Fruit fly (Drosophila melanogaster) whole organism, embryonic: Measurements from ENCODE around the gene CG3448.

ENCODE experiments used
- ATbp ChIP-seq: fragments of 200-800 bp; sonication (Bioruptor generic); optimal IDR thresholded peaks from 2 replicates; lab custom pipeline; 2017; ENCODE audit warnings: missing biosample characterization, mild to moderate bottlenecking, missing genetic modification characterization, missing genetic modification reagents
- Blimp-1 ChIP-seq: fragments of 200-800 bp; sonication (Bioruptor generic); optimal IDR thresholded peaks from 3 replicates; lab custom pipeline; 2018; ENCODE audit warnings: missing biosample characterization, missing genetic modification characterization, mild to moderate bottlenecking, moderate library complexity, missing genetic modification reagents
- BtbVII ChIP-seq: fragments of 200-800 bp; sonication (Bioruptor generic); optimal IDR thresholded peaks from 3 replicates; lab custom pipeline; 2017; ENCODE audit warnings: missing biosample characterization, mild to moderate bottlenecking, missing genetic modification characterization
- CG10462 ChIP-seq: fragments of 200-800 bp; sonication (Bioruptor generic); optimal IDR thresholded peaks from 2 replicates; lab custom pipeline; 2016; ENCODE audit warnings: missing biosample characterization, missing genetic modification characterization
- CG11723 ChIP-seq: fragments of 200-800 bp; sonication (Bioruptor generic); optimal IDR thresholded peaks from 2 replicates; lab custom pipeline; 2017; ENCODE audit warnings: missing biosample characterization, mild to moderate bottlenecking, missing genetic modification characterization
- CG12155 ChIP-seq: fragments of 200-800 bp; sonication (Bioruptor generic); optimal IDR thresholded peaks from 3 replicates; lab custom pipeline; 2016; ENCODE audit warnings: missing biosample characterization, missing genetic modification characterization
- CG12219 ChIP-seq: fragments of 200-800 bp; sonication (Bioruptor generic); optimal IDR thresholded peaks from 3 replicates; lab custom pipeline; 2018; ENCODE audit warnings: missing biosample characterization, mild to moderate bottlenecking, missing genetic modification characterization
- CG13296 ChIP-seq: fragments of 200-800 bp; sonication (Bioruptor generic); optimal IDR thresholded peaks from 3 replicates; lab custom pipeline; 2018; ENCODE audit warnings: missing biosample characterization, mild to moderate bottlenecking, missing genetic modification characterization
- CG15011 ChIP-seq: fragments of 200-800 bp; sonication (Bioruptor generic); optimal IDR thresholded peaks from 3 replicates; lab custom pipeline; 2018; ENCODE audit warnings: missing biosample characterization, mild to moderate bottlenecking, missing genetic modification characterization
- CG17829 ChIP-seq: fragments of 200-800 bp; optimal IDR thresholded peaks from 2 replicates; lab custom pipeline; 2019; ENCODE audit warnings: missing biosample characterization, mild to moderate bottlenecking, missing genetic modification characterization, moderate library complexity
- CG18262 ChIP-seq: fragments of 200-800 bp; optimal IDR thresholded peaks from 3 replicates; lab custom pipeline; 2019; ENCODE audit warnings: missing biosample characterization, mild to moderate bottlenecking, missing genetic modification characterization, moderate library complexity
- CG2116 ChIP-seq: fragments of 200-800 bp; sonication (Bioruptor generic); optimal IDR thresholded peaks from 3 replicates; lab custom pipeline; 2018; ENCODE audit warnings: missing biosample characterization, mild to moderate bottlenecking, missing genetic modification characterization
- CG30403 ChIP-seq: fragments of 200-800 bp; sonication (Bioruptor generic); optimal IDR thresholded peaks from 3 replicates; lab custom pipeline; 2016; ENCODE audit warnings: missing biosample characterization, missing genetic modification characterization
- CG31365 ChIP-seq: fragments of 200-800 bp; sonication (Bioruptor generic); optimal IDR thresholded peaks from 2 replicates; lab custom pipeline; 2018; ENCODE audit warnings: missing biosample characterization, mild to moderate bottlenecking, missing genetic modification characterization
- CG3163 ChIP-seq: fragments of 200-800 bp; sonication (Bioruptor generic); optimal IDR thresholded peaks from 3 replicates; lab custom pipeline; 2016; ENCODE audit warnings: missing biosample characterization, missing genetic modification characterization
- CG32772 ChIP-seq: fragments of 200-800 bp; sonication (Bioruptor generic); IDR thresholded peaks from 2 replicates; pipeline ENCODE4 v1.3.6; 2022; ENCODE audit warnings: missing biosample characterization, missing genetic modification characterization
- CG33213 ChIP-seq: fragments of 200-800 bp; sonication (Bioruptor generic); optimal IDR thresholded peaks from 3 replicates; lab custom pipeline; 2016; ENCODE audit warnings: missing biosample characterization, missing genetic modification characterization
- CG4424 ChIP-seq: fragments of 200-800 bp; sonication (Bioruptor generic); optimal IDR thresholded peaks from 3 replicates; lab custom pipeline; 2016; ENCODE audit warnings: missing biosample characterization, missing genetic modification characterization
- CTCF ChIP-seq: fragments of 200-800 bp; sonication (Bioruptor generic); optimal IDR thresholded peaks from 2 replicates; lab custom pipeline; 2017; ENCODE audit warnings: missing biosample characterization, mild to moderate bottlenecking, missing genetic modification characterization, moderate library complexity
- D19B ChIP-seq: fragments of 200-800 bp; sonication (Bioruptor generic); optimal IDR thresholded peaks from 2 replicates; lab custom pipeline; 2017; ENCODE audit warnings: missing biosample characterization, mild to moderate bottlenecking, missing genetic modification characterization
- Deaf1 ChIP-seq: fragments of 200-800 bp; optimal IDR thresholded peaks from 3 replicates; lab custom pipeline; 2019; ENCODE audit warnings: missing biosample characterization, mild to moderate bottlenecking, missing genetic modification characterization, moderate library complexity
- Dek ChIP-seq: fragments of 200-800 bp; sonication (Bioruptor generic); optimal IDR thresholded peaks from 3 replicates; lab custom pipeline; 2019; ENCODE audit warnings: missing biosample characterization, mild to moderate bottlenecking, missing genetic modification characterization, moderate library complexity
- Doc2 ChIP-seq: fragments of 200-800 bp; sonication (Bioruptor generic); IDR thresholded peaks from 2 replicates; pipeline ENCODE4 v1.3.6; 2022; ENCODE audit warnings: missing biosample characterization, missing genetic modification characterization
- Drgx ChIP-seq: fragments of 200-800 bp; sonication (Bioruptor generic); IDR thresholded peaks from 2 replicates; pipeline ENCODE4 v1.3.6; 2022; ENCODE audit warnings: missing biosample characterization, missing genetic modification characterization
- Ets97D ChIP-seq: fragments of 200-800 bp; sonication (Bioruptor generic); optimal IDR thresholded peaks from 3 replicates; lab custom pipeline; 2016; ENCODE audit warnings: missing biosample characterization, missing genetic modification characterization
- Jarid2 ChIP-seq: fragments of 200-800 bp; sonication (Bioruptor generic); optimal IDR thresholded peaks from 3 replicates; lab custom pipeline; 2017; ENCODE audit warnings: mild to moderate bottlenecking, missing biosample characterization, missing genetic modification reagents, missing genetic modification characterization
- MBD-R2 ChIP-seq: fragments of 200-800 bp; sonication (Bioruptor generic); IDR thresholded peaks from 2 replicates; pipeline ENCODE4 v1.3.6; 2022; ENCODE audit warnings: missing biosample characterization, missing genetic modification characterization
- Mad ChIP-seq: fragments of 200-800 bp; sonication (Bioruptor generic); optimal IDR thresholded peaks from 2 replicates; lab custom pipeline; 2016; ENCODE audit warnings: missing biosample characterization, missing genetic modification characterization
- Rfx ChIP-seq: fragments of 200-800 bp; sonication (Bioruptor generic); IDR thresholded peaks from 2 replicates; pipeline ENCODE4 v1.3.6; 2022; ENCODE audit warnings: missing biosample characterization, missing genetic modification characterization
- Sry-β ChIP-seq: fragments of 200-800 bp; sonication (Bioruptor generic); optimal IDR thresholded peaks from 2 replicates; lab custom pipeline; 2018; ENCODE audit warnings: missing biosample characterization, mild to moderate bottlenecking, missing genetic modification characterization, moderate library complexity
- YL-1 ChIP-seq: fragments of 200-800 bp; sonication (Bioruptor generic); optimal IDR thresholded peaks from 3 replicates; lab custom pipeline; 2017; ENCODE audit warnings: missing biosample characterization, mild to moderate bottlenecking, missing genetic modification characterization
- bbx ChIP-seq: fragments of 200-800 bp; sonication (Bioruptor generic); IDR thresholded peaks from 2 replicates; pipeline ENCODE4 v1.3.6; 2022; ENCODE audit warnings: missing biosample characterization, missing genetic modification characterization; ENCODE audit not compliant: partially characterized antibody
- bcd ChIP-seq: fragments of 200-800 bp; sonication (Bioruptor generic); optimal IDR thresholded peaks from 2 replicates; lab custom pipeline; 2017; ENCODE audit warnings: missing biosample characterization, mild to moderate bottlenecking, missing genetic modification characterization
- bowl ChIP-seq: fragments of 200-800 bp; sonication (Bioruptor generic); IDR thresholded peaks from 2 replicates; pipeline ENCODE4 v1.3.6; 2022; ENCODE audit warnings: missing biosample characterization, missing genetic modification characterization
- br ChIP-seq: fragments of >200 bp; optimal IDR thresholded peaks from 2 replicates; lab custom pipeline; 2017
- chn ChIP-seq: fragments of 200-800 bp; sonication (Bioruptor generic); optimal IDR thresholded peaks from 2 replicates; lab custom pipeline; 2016; ENCODE audit warnings: missing biosample characterization, missing genetic modification characterization
- crol ChIP-seq: fragments of 200-800 bp; sonication (Bioruptor generic); IDR thresholded peaks from 2 replicates; pipeline ENCODE4 v1.3.6; 2022; ENCODE audit warnings: missing biosample characterization, missing genetic modification characterization
- cwo ChIP-seq: fragments of 200-800 bp; sonication (Bioruptor generic); optimal IDR thresholded peaks from 3 replicates; lab custom pipeline; 2017; ENCODE audit warnings: missing biosample characterization, missing genetic modification characterization, mild to moderate bottlenecking, moderate library complexity, missing genetic modification reagents
- disco-r ChIP-seq: fragments of 200-800 bp; sonication (Bioruptor generic); optimal IDR thresholded peaks from 2 replicates; lab custom pipeline; 2016; ENCODE audit warnings: missing biosample characterization, missing genetic modification characterization
- dm ChIP-seq: fragments of 200-800 bp; sonication (Bioruptor generic); optimal IDR thresholded peaks from 3 replicates; lab custom pipeline; 2016; ENCODE audit warnings: missing biosample characterization, missing genetic modification characterization
- emc ChIP-seq: fragments of 200-800 bp; sonication (Bioruptor generic); optimal IDR thresholded peaks from 2 replicates; lab custom pipeline; 2016; ENCODE audit warnings: missing biosample characterization, missing genetic modification characterization
- ems ChIP-seq: fragments of 200-800 bp; sonication (Bioruptor generic); optimal IDR thresholded peaks from 3 replicates; lab custom pipeline; 2016; ENCODE audit warnings: missing biosample characterization, missing genetic modification characterization
- en ChIP-seq: fragments of 200-800 bp; sonication (Bioruptor generic); optimal IDR thresholded peaks from 2 replicates; lab custom pipeline; 2016; ENCODE audit warnings: missing biosample characterization, missing genetic modification characterization
- fd64A ChIP-seq: fragments of 200-800 bp; sonication (Bioruptor generic); optimal IDR thresholded peaks from 3 replicates; lab custom pipeline; 2018; ENCODE audit warnings: missing biosample characterization, mild to moderate bottlenecking, missing genetic modification characterization
- her ChIP-seq: fragments of 200-800 bp; sonication (Bioruptor generic); optimal IDR thresholded peaks from 2 replicates; lab custom pipeline; 2016; ENCODE audit warnings: missing biosample characterization, missing genetic modification characterization
- ind ChIP-seq: fragments of 200-800 bp; sonication (Bioruptor generic); optimal IDR thresholded peaks from 3 replicates; lab custom pipeline; 2016; ENCODE audit warnings: missing biosample characterization, missing genetic modification characterization
- lilli ChIP-seq: fragments of 200-800 bp; sonication (Bioruptor generic); optimal IDR thresholded peaks from 3 replicates; lab custom pipeline; 2016; ENCODE audit warnings: missing biosample characterization, missing genetic modification characterization
- lmd ChIP-seq: fragments of 200-800 bp; sonication (Bioruptor generic); IDR thresholded peaks from 2 replicates; pipeline ENCODE4 v1.3.6; 2022; ENCODE audit warnings: missing biosample characterization, missing genetic modification characterization
- nau ChIP-seq: fragments of 200-800 bp; sonication (Bioruptor generic); optimal IDR thresholded peaks from 3 replicates; lab custom pipeline; 2017; ENCODE audit warnings: missing biosample characterization, mild to moderate bottlenecking, missing genetic modification characterization, missing genetic modification reagents
- p53 ChIP-seq: fragments of 200-800 bp; sonication (Bioruptor generic); optimal IDR thresholded peaks from 2 replicates; lab custom pipeline; 2016; ENCODE audit warnings: missing biosample characterization, missing genetic modification characterization
- ttk ChIP-seq: fragments of 200-800 bp; sonication (Bioruptor generic); IDR thresholded peaks from 2 replicates; pipeline ENCODE4 v2.1.2; 2022; ENCODE audit warnings: missing biosample characterization, missing genetic modification characterization
- zen ChIP-seq: fragments of 200-800 bp; sonication (Bioruptor generic); optimal IDR thresholded peaks from 3 replicates; lab custom pipeline; 2018; ENCODE audit warnings: missing biosample characterization, mild to moderate bottlenecking, missing genetic modification characterization, moderate library complexity

CG3448 gene

dm6 chr3L:9457619-9458092 is 6.3 kb upstream of the CG3448 start, which contains the start of gene CG3437 (continued):
- peak; percentile 97 for TF ChIP-seq Blimp-1 (GFP tag; lab: Kevin White, UChicago)
- TF ChIP-seq Jarid2 (GFP tag; lab: Kevin White, UChicago): peak; percentile 99
- peak; percentile 99 for TF ChIP-seq CG13296 (GFP tag; lab: Kevin White, UChicago)
- TF ChIP-seq CG2116 (GFP tag; lab: Kevin White, UChicago): peak; percentile 90
- peak; percentile 96 for TF ChIP-seq CG18262
- peak; percentile 97 for TF ChIP-seq CG11723 (GFP tag; lab: Kevin White, UChicago)
- TF ChIP-seq br (lab: Kevin White, UChicago): no peak
- TF ChIP-seq bowl (GFP tag; lab: Robert Waterston, UW): peak; percentile 98
- peak; percentile 98 for TF ChIP-seq YL-1 (GFP tag; lab: Kevin White, UChicago)
- peak; percentile 97 for TF ChIP-seq disco-r
- TF ChIP-seq zen (tag; lab: Kevin White, UChicago): peak; percentile 99
- TF ChIP-seq MBD-R2 (GFP tag; lab: Robert Waterston, UW): peak; percentile 99
- peak; percentile 96 for TF ChIP-seq CG17829 (tag; lab: Kevin White, UChicago)
- TF ChIP-seq CTCF (GFP tag; lab: Kevin White, UChicago): peak; percentile 76
- TF ChIP-seq lilli (GFP tag; lab: Kevin White, UChicago): peak; percentile 99
- peak; percentile 98 for TF ChIP-seq BtbVII (GFP tag; lab: Kevin White, UChicago)
- peak; percentile 99 for TF ChIP-seq CG30403 (GFP tag; lab: Kevin White, UChicago)
- TF ChIP-seq crol (GFP tag; lab: Robert Waterston, UW): peak; percentile 85
- TF ChIP-seq CG32772: peak; percentile 100
- peak; percentile 98 for TF ChIP-seq fd64A (GFP tag; lab: Kevin White, UChicago)
- peak; percentile 94 for TF ChIP-seq Ets97D (GFP tag; lab: Kevin White, UChicago)
- peak; percentile 99 for TF ChIP-seq bcd (GFP tag; lab: Kevin White, UChicago)
- TF ChIP-seq nau: peak; percentile 98
- TF ChIP-seq Rfx: peak; percentile 100
- 0 out of 2 replicates have a peak, but pooled peaks have one; percentile 44 for TF ChIP-seq bbx (GFP tag; lab: Robert Waterston, UW)
- peak; percentile 97 for TF ChIP-seq CG10462 (GFP tag; lab: Kevin White, UChicago)
- TF ChIP-seq CG33213: peak; percentile 98
- TF ChIP-seq Dek (tag; lab: Kevin White, UChicago): peak; percentile 98
- TF ChIP-seq lmd: peak; percentile 99
- TF ChIP-seq Deaf1 (tag; lab: Kevin White, UChicago): peak; percentile 73
- peak; percentile 99 for TF ChIP-seq ems (GFP tag; lab: Kevin White, UChicago)
- TF ChIP-seq Drgx (GFP tag; lab: Robert Waterston, UW): peak; percentile 100
- peak; percentile 98 for TF ChIP-seq Mad (GFP tag; lab: Kevin White, UChicago)
- peak; percentile 98 for TF ChIP-seq CG4424
- TF ChIP-seq CG15011: peak; percentile 98
- peak; percentile 99 for TF ChIP-seq ttk (GFP tag; lab: Robert Waterston, UW)
- peak; percentile 98 for TF ChIP-seq CG12155 (GFP tag; lab: Kevin White, UChicago)
- peak; percentile 98 for TF ChIP-seq Doc2 (GFP tag; lab: Robert Waterston, UW)
- peak; percentile 98 for TF ChIP-seq en (GFP tag; lab: Kevin White, UChicago)
- TF ChIP-seq cwo (GFP tag; lab: Kevin White, UChicago): peak; percentile 97
- TF ChIP-seq Sry-β (GFP tag; lab: Kevin White, UChicago): peak; percentile 74
- peak; percentile 97 for TF ChIP-seq emc
- peak; percentile 99 for TF ChIP-seq chn (GFP tag; lab: Kevin White, UChicago)
- peak; percentile 95 for TF ChIP-seq dm (GFP tag; lab: Kevin White, UChicago)
- peak; percentile 93 for TF ChIP-seq CG31365
- peak; percentile 91 for TF ChIP-seq CG3163 (GFP tag; lab: Kevin White, UChicago)
- peak; percentile 96 for TF ChIP-seq her (GFP tag; lab: Kevin White, UChicago)
- TF ChIP-seq ind (GFP tag; lab: Kevin White, UChicago): peak; percentile 98
- peak; percentile 98 for TF ChIP-seq ATbp (GFP tag; lab: Kevin White, UChicago)
- peak; percentile 98 for TF ChIP-seq CG12219 (GFP tag; lab: Kevin White, UChicago)
- peak; percentile 95 for TF ChIP-seq p53 (GFP tag; lab: Kevin White, UChicago)
- TF ChIP-seq D19B: peak; percentile 94
